Worm (Caenorhabditis elegans) whole organism, L2 larva: ENCODE data around the gene haf-1.

ENCODE experiments used
- C34F6.9 ChIP-seq: fragments of 150-350 bp; optimal IDR thresholded peaks from 2 replicates; lab custom pipeline; 2014; ENCODE audit warnings: missing biosample characterization, missing genetic modification characterization
- F13H6.1 ChIP-seq: sonication (generic microtip); optimal IDR thresholded peaks from 2 replicates; lab custom pipeline; 2016; ENCODE audit warnings: missing genetic modification characterization, missing compliant biosample characterization
- Y55F3AM.14 ChIP-seq: fragments of 200-800 bp; sonication (Bioruptor generic); optimal IDR thresholded peaks from 2 replicates; lab custom pipeline; 2018; ENCODE audit warnings: mild to moderate bottlenecking, missing genetic modification characterization, missing compliant biosample characterization
- ZK546.5 ChIP-seq: sonication (generic microtip); optimal IDR thresholded peaks from 2 replicates; lab custom pipeline; 2017; ENCODE audit warnings: missing biosample characterization, missing genetic modification characterization
- blmp-1 ChIP-seq: sonication (generic microtip); optimal IDR thresholded peaks from 2 replicates; lab custom pipeline; 2017; ENCODE audit warnings: missing genetic modification characterization, mild to moderate bottlenecking, missing compliant biosample characterization, antibody characterized with exemption, moderate library complexity; ENCODE audit not compliant: insufficient read depth
- ceh-16 ChIP-seq: fragments of 150-350 bp; optimal IDR thresholded peaks from 2 replicates; lab custom pipeline; 2014; ENCODE audit warnings: missing biosample characterization, missing genetic modification characterization
- ceh-82 ChIP-seq: fragments of 150-350 bp; optimal IDR thresholded peaks from 2 replicates; lab custom pipeline; 2014; ENCODE audit warnings: missing biosample characterization, missing genetic modification characterization
- crh-2 ChIP-seq: sonication (generic microtip); optimal IDR thresholded peaks from 2 replicates; lab custom pipeline; 2017; ENCODE audit warnings: missing biosample characterization, missing genetic modification characterization
- egl-27 ChIP-seq: sonication (generic microtip); optimal IDR thresholded peaks from 3 replicates; lab custom pipeline; 2017; ENCODE audit warnings: missing biosample characterization, missing genetic modification reagents, missing genetic modification characterization
- fos-1 ChIP-seq: fragments of 150-350 bp; optimal IDR thresholded peaks from 2 replicates; lab custom pipeline; 2014; ENCODE audit warnings: missing biosample characterization, missing genetic modification characterization
- gmeb-1 ChIP-seq: fragments of 150-350 bp; optimal IDR thresholded peaks from 2 replicates; lab custom pipeline; 2014; ENCODE audit warnings: missing biosample characterization, missing genetic modification characterization
- lin-11 ChIP-seq: fragments of 150-350 bp; sonication (generic microtip); optimal IDR thresholded peaks from 2 replicates; lab custom pipeline; 2014; ENCODE audit warnings: missing biosample characterization, missing genetic modification characterization, inconsistent platforms, mixed read lengths
- lin-39 ChIP-seq: fragments of 150-350 bp; optimal IDR thresholded peaks from 2 replicates; lab custom pipeline; 2014; ENCODE audit warnings: missing biosample characterization, missing genetic modification reagents, missing genetic modification characterization
- lsy-2 ChIP-seq, 2 experiments: fragments of 150-350 bp in 1 of 2; sonication (generic microtip) in 1 of 2; optimal IDR thresholded peaks; 2 replicates each; lab custom pipeline; 2014 to 2017; ENCODE audit warnings: missing biosample characterization in 2 of 2, missing genetic modification characterization in 2 of 2
- nhr-12 ChIP-seq: fragments of 150-350 bp; optimal IDR thresholded peaks from 2 replicates; lab custom pipeline; 2014; ENCODE audit warnings: missing biosample characterization, missing genetic modification characterization
- nhr-129 ChIP-seq: fragments of 150-350 bp; optimal IDR thresholded peaks from 2 replicates; lab custom pipeline; 2014; ENCODE audit warnings: missing biosample characterization, missing genetic modification characterization
- nhr-21 ChIP-seq: fragments of 150-350 bp; optimal IDR thresholded peaks from 2 replicates; lab custom pipeline; 2014; ENCODE audit warnings: missing biosample characterization, missing genetic modification characterization
- nhr-23 ChIP-seq: fragments of 150-350 bp; optimal IDR thresholded peaks from 2 replicates; lab custom pipeline; 2014; ENCODE audit warnings: missing biosample characterization, missing genetic modification reagents, missing genetic modification characterization
- nhr-237 ChIP-seq: fragments of 150-350 bp; optimal IDR thresholded peaks from 2 replicates; lab custom pipeline; 2014; ENCODE audit warnings: missing biosample characterization, missing genetic modification characterization
- nhr-25 ChIP-seq: fragments of 150-350 bp; sonication (generic microtip); optimal IDR thresholded peaks from 3 replicates; lab custom pipeline; 2014; ENCODE audit warnings: missing biosample characterization, missing genetic modification characterization
- nhr-6 ChIP-seq: fragments of 150-350 bp; optimal IDR thresholded peaks from 2 replicates; lab custom pipeline; 2014; ENCODE audit warnings: missing biosample characterization, missing genetic modification characterization
- peb-1 ChIP-seq: fragments of 150-350 bp; optimal IDR thresholded peaks from 2 replicates; lab custom pipeline; 2014; ENCODE audit warnings: missing biosample characterization, missing genetic modification characterization
- sem-4 ChIP-seq: fragments of 150-350 bp; optimal IDR thresholded peaks from 2 replicates; lab custom pipeline; 2014; ENCODE audit warnings: missing biosample characterization, missing genetic modification reagents, missing genetic modification characterization
- sma-9 ChIP-seq, 2 experiments: fragments of 150-350 bp in 1 of 2; sonication (generic microtip) in 1 of 2; optimal IDR thresholded peaks; 2 replicates each; lab custom pipeline; 2014 to 2016; ENCODE audit warnings: missing genetic modification characterization in 2 of 2, mild to moderate bottlenecking in 1 of 2, missing biosample characterization in 1 of 2, missing compliant biosample characterization in 1 of 2, missing genetic modification reagents in 1 of 2, moderate library complexity in 1 of 2
- unc-55 ChIP-seq: fragments of 150-350 bp; sonication (generic microtip); optimal IDR thresholded peaks from 3 replicates; lab custom pipeline; 2014; ENCODE audit warnings: missing biosample characterization, missing genetic modification reagents, missing genetic modification characterization
- ztf-11 ChIP-seq: sonication (generic microtip); optimal IDR thresholded peaks from 2 replicates; lab custom pipeline; 2017; ENCODE audit warnings: missing biosample characterization, missing genetic modification characterization
- ztf-4 ChIP-seq: fragments of 150-350 bp; optimal IDR thresholded peaks from 2 replicates; lab custom pipeline; 2014; ENCODE audit warnings: missing biosample characterization, missing genetic modification characterization

Gene haf-1

ce11 chrIV:17407025-17407424 is 30.8 kb downstream of the haf-1 start, which contains the start of gene T02D1.7:
Gene T02D1.7 (minus strand): TSS chrIV:17407125.
- TF ChIP-seq nhr-6 (tag; lab: Kevin White, UChicago): no peak
- no peak for TF ChIP-seq lin-39
- TF ChIP-seq Y55F3AM.14 (GFP tag; lab: Kevin White, UChicago): no peak
- no peak for TF ChIP-seq lsy-2 (tag; optimal IDR thresholded peaks at IDR 0.05; lab: Kevin White, UChicago)
- TF ChIP-seq ztf-11 (tag; lab: Kevin White, UChicago): no peak
- no peak for TF ChIP-seq nhr-25 (tag; lab: Kevin White, UChicago)
- TF ChIP-seq lin-11 (tag; lab: Kevin White, UChicago): no peak
- no peak for TF ChIP-seq blmp-1
- TF ChIP-seq sem-4: no peak

DNA sequence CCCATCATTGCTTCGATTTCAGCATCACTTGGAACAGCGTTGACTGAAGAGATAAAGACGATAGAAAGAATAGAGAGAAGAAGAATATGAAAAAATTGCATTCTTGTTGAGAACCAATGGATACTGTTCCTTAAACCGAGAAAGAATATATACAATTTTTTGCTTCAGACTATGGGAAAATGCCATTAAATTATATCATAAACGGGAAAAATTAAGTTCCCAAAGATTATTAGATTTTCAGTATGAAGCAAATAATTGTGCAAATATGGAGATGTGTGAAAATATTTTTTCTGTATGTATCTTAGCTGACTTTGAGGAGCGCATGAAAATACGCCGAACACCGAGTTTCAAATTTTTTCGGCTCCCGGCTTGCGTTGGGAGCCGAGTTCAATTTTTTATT is 31.3 kb downstream of the haf-1 start, which contains the start of gene T02D1.9:
Gene T02D1.9 (minus strand): TSS at position 101 of the 400 bp plus-strand sequence.
- TF ChIP-seq nhr-6 (tag; lab: Kevin White, UChicago) (no peak), ceh-16 (tag; lab: Kevin White, UChicago) (no peak), nhr-12 (tag; lab: Kevin White, UChicago) (no peak)

- no peak for TF ChIP-seq gmeb-1
- TF ChIP-seq fos-1: no peak
These were observed 37.1 kb downstream of the haf-1 start for ce11 chrIV:17413343-17413742.

DNA sequence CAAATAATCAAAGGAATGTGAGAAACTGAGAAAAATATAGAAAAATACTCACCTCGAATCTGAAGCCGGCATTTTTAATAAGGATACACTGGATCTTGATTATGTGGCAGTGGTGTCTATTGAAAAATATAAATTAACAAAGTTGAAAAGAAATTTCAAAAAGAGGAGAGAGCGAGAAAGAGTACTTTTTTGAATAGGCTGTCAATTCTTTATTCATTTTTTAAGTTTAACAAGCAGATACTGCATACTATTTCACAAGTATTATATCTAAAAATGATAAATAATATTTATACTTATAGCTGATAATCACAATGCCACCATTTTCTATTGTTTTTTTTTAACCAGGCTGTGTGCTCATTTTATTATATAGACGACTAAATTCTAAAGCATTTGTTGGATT is 41.5 kb downstream of the haf-1 start, which contains the start of gene npr-26:
Gene npr-26 (minus strand): TSS at position 101 of the 400 bp plus-strand sequence.
- TF ChIP-seq peb-1 (tag; lab: Kevin White, UChicago) (no peak), crh-2 (tag; lab: Kevin White, UChicago) (no peak), nhr-237 (no peak), egl-27 (no peak), ZK546.5 (tag; lab: Kevin White, UChicago) (no peak), nhr-129 (tag; lab: Kevin White, UChicago) (no peak), ztf-11 (tag; lab: Kevin White, UChicago) (no peak), sma-9 (GFP tag; optimal IDR thresholded peaks at IDR 0.05; lab: Kevin White, UChicago) (no peak), sma-9 (tag; optimal IDR thresholded peaks at IDR 0.05; lab: Kevin White, UChicago) (no peak), blmp-1 (no peak), nhr-21 (tag; lab: Kevin White, UChicago) (no peak), ceh-82 (tag; lab: Kevin White, UChicago) (no peak)
- TF ChIP-seq, all 48 proteins: peak for 0

ce11 chrIV:17426970-17427369 is 50.7 kb downstream of the haf-1 start:
- TF ChIP-seq nhr-23 (tag; lab: Kevin White, UChicago): no peak
- peak; percentile 5 for TF ChIP-seq F13H6.1 (tag; lab: Kevin White, UChicago)
- TF ChIP-seq ztf-4 (tag; lab: Kevin White, UChicago): no peak
- TF ChIP-seq unc-55 (GFP tag; lab: Kevin White, UChicago): peak; percentile 64
- TF ChIP-seq C34F6.9: peak; percentile 32
- TF ChIP-seq sma-9 (GFP tag; optimal IDR thresholded peaks at IDR 0.05; lab: Kevin White, UChicago): peak; percentile 33
- no peak for TF ChIP-seq sma-9 (tag; optimal IDR thresholded peaks at IDR 0.05; lab: Kevin White, UChicago)

DNA sequence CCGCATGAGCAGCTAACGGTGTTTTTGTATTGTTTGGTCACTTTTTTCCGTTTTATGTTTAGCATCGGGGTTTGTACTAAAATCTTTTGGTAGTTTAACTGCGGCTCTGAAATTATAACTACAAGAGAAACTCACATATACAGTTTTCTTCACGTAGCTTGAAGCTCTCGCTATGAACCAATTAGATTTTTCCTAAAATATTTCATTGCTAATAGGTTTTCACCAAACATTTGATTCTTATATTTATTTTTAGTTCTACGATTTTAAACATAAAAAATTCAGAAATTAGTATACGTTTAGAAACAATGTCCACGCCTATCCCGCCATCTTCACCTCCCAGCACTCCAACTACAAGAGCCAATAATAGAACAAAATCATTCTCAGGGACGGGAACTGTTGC is 51.2 kb downstream of the haf-1 start, which contains the start of gene C06A12.3:
Gene C06A12.3 (plus strand): TSS at position 301 of the 400 bp plus-strand sequence.
- TF ChIP-seq unc-55 (GFP tag; lab: Kevin White, UChicago) (no peak), ztf-4 (tag; lab: Kevin White, UChicago) (no peak)
